Fruit fly (Drosophila melanogaster) whole organism, embryonic: ENCODE results near the gene Bsg.

Source experiments
- Atf-2 ChIP-seq: fragments of 200-800 bp; sonication (Bioruptor generic); optimal IDR thresholded peaks from 2 replicates; lab custom pipeline; 2016; ENCODE audit warnings: missing biosample characterization, missing genetic modification characterization
- CG1024 ChIP-seq: fragments of 200-800 bp; sonication (Bioruptor generic); IDR thresholded peaks from 2 replicates; pipeline ENCODE4 v1.3.6; 2022; ENCODE audit warnings: missing biosample characterization, missing genetic modification characterization
- CG10274 ChIP-seq: fragments of 200-800 bp; sonication (Bioruptor generic); optimal IDR thresholded peaks from 3 replicates; lab custom pipeline; 2017; ENCODE audit warnings: missing biosample characterization, mild to moderate bottlenecking, missing genetic modification characterization
- CG10654 ChIP-seq: fragments of 200-800 bp; sonication (Bioruptor generic); optimal IDR thresholded peaks from 2 replicates; lab custom pipeline; 2016; ENCODE audit warnings: missing biosample characterization, missing genetic modification characterization
- CG11723 ChIP-seq: fragments of 200-800 bp; sonication (Bioruptor generic); optimal IDR thresholded peaks from 2 replicates; lab custom pipeline; 2017; ENCODE audit warnings: missing biosample characterization, mild to moderate bottlenecking, missing genetic modification characterization
- CG12236 ChIP-seq: fragments of 200-800 bp; sonication (Bioruptor generic); optimal IDR thresholded peaks from 2 replicates; lab custom pipeline; 2016; ENCODE audit warnings: missing biosample characterization, missing genetic modification characterization
- CG14441 ChIP-seq: fragments of 200-800 bp; sonication (Bioruptor generic); IDR thresholded peaks from 2 replicates; pipeline ENCODE4 v1.3.6; 2022; ENCODE audit warnings: missing biosample characterization, missing genetic modification characterization
- CG17359 ChIP-seq: fragments of 200-800 bp; sonication (Bioruptor generic); optimal IDR thresholded peaks from 3 replicates; lab custom pipeline; 2018; ENCODE audit warnings: missing biosample characterization, mild to moderate bottlenecking, missing genetic modification characterization, moderate library complexity
- CG17612 ChIP-seq: fragments of 200-800 bp; sonication (Bioruptor generic); IDR thresholded peaks from 2 replicates; pipeline ENCODE4 v1.3.6; 2022; ENCODE audit warnings: missing biosample characterization, missing genetic modification characterization
- CG18262 ChIP-seq: fragments of 200-800 bp; optimal IDR thresholded peaks from 3 replicates; lab custom pipeline; 2019; ENCODE audit warnings: missing biosample characterization, mild to moderate bottlenecking, missing genetic modification characterization, moderate library complexity
- CG30403 ChIP-seq: fragments of 200-800 bp; sonication (Bioruptor generic); optimal IDR thresholded peaks from 3 replicates; lab custom pipeline; 2016; ENCODE audit warnings: missing biosample characterization, missing genetic modification characterization
- CG30431 ChIP-seq: fragments of 200-800 bp; sonication (Bioruptor generic); optimal IDR thresholded peaks from 2 replicates; lab custom pipeline; 2017; ENCODE audit warnings: missing biosample characterization, missing genetic modification characterization
- CG4328 ChIP-seq: fragments of 200-800 bp; sonication (Bioruptor generic); optimal IDR thresholded peaks from 3 replicates; lab custom pipeline; 2017; ENCODE audit warnings: missing biosample characterization, missing genetic modification reagents, missing genetic modification characterization
- CG6254 ChIP-seq: fragments of 200-800 bp; sonication (Bioruptor generic); optimal IDR thresholded peaks from 3 replicates; lab custom pipeline; 2017; ENCODE audit warnings: mild to moderate bottlenecking, missing biosample characterization, missing genetic modification reagents, missing genetic modification characterization
- CG9876 ChIP-seq: fragments of 200-800 bp; sonication (Bioruptor generic); optimal IDR thresholded peaks from 2 replicates; lab custom pipeline; 2016; ENCODE audit warnings: missing biosample characterization, missing genetic modification characterization
- CG9932 ChIP-seq: fragments of 200-800 bp; sonication (Bioruptor generic); IDR thresholded peaks from 2 replicates; pipeline ENCODE4 v1.3.6; 2022; ENCODE audit warnings: missing biosample characterization, missing genetic modification characterization
- CoRest ChIP-seq: fragments of 200-800 bp; sonication (Bioruptor generic); optimal IDR thresholded peaks from 3 replicates; lab custom pipeline; 2018; ENCODE audit warnings: missing biosample characterization, mild to moderate bottlenecking, missing genetic modification characterization, moderate library complexity
- Dad ChIP-seq: fragments of 200-800 bp; sonication (Bioruptor generic); optimal IDR thresholded peaks from 3 replicates; lab custom pipeline; 2016; ENCODE audit warnings: missing biosample characterization, missing genetic modification characterization
- Doc2 ChIP-seq: fragments of 200-800 bp; sonication (Bioruptor generic); IDR thresholded peaks from 2 replicates; pipeline ENCODE4 v1.3.6; 2022; ENCODE audit warnings: missing biosample characterization, missing genetic modification characterization
- Doc3 ChIP-seq: fragments of 200-800 bp; sonication (Bioruptor generic); IDR thresholded peaks from 3 replicates; pipeline ENCODE4 v1.3.6; 2022; ENCODE audit warnings: missing biosample characterization, missing genetic modification characterization; ENCODE audit not compliant: partially characterized antibody
- HHEX ChIP-seq: fragments of 200-800 bp; sonication (Bioruptor generic); optimal IDR thresholded peaks from 3 replicates; lab custom pipeline; 2017; ENCODE audit warnings: missing biosample characterization, mild to moderate bottlenecking, missing genetic modification characterization, missing genetic modification reagents
- Lhr ChIP-seq: fragments of 200-800 bp; sonication (Bioruptor generic); optimal IDR thresholded peaks from 3 replicates; lab custom pipeline; 2017; ENCODE audit warnings: mild to moderate bottlenecking, missing biosample characterization, missing genetic modification reagents, missing genetic modification characterization
- MBD-R2 ChIP-seq: fragments of 200-800 bp; sonication (Bioruptor generic); IDR thresholded peaks from 2 replicates; pipeline ENCODE4 v1.3.6; 2022; ENCODE audit warnings: missing biosample characterization, missing genetic modification characterization
- MESR4 ChIP-seq: fragments of 200-800 bp; sonication (Bioruptor generic); optimal IDR thresholded peaks from 2 replicates; lab custom pipeline; 2018; ENCODE audit warnings: missing biosample characterization, mild to moderate bottlenecking, missing genetic modification characterization, moderate library complexity
- Max ChIP-seq: fragments of 200-800 bp; sonication (Bioruptor generic); optimal IDR thresholded peaks from 2 replicates; lab custom pipeline; 2016; ENCODE audit warnings: missing biosample characterization, mild to moderate bottlenecking, missing genetic modification characterization
- Ravus ChIP-seq: fragments of 200-800 bp; sonication (Bioruptor generic); IDR thresholded peaks from 2 replicates; pipeline ENCODE4 v1.3.6; 2022; ENCODE audit warnings: missing biosample characterization, missing genetic modification characterization
- Rfx ChIP-seq: fragments of 200-800 bp; sonication (Bioruptor generic); IDR thresholded peaks from 2 replicates; pipeline ENCODE4 v1.3.6; 2022; ENCODE audit warnings: missing biosample characterization, missing genetic modification characterization
- Side ChIP-seq: fragments of 200-800 bp; sonication (Bioruptor generic); optimal IDR thresholded peaks from 2 replicates; lab custom pipeline; 2016; ENCODE audit warnings: missing biosample characterization, missing genetic modification characterization
- Usf ChIP-seq: fragments of 200-800 bp; sonication (Bioruptor generic); optimal IDR thresholded peaks from 2 replicates; lab custom pipeline; 2017; ENCODE audit warnings: missing genotype, missing biosample characterization, missing genetic modification characterization
- Xrp1 ChIP-seq: fragments of 200-800 bp; sonication (Bioruptor generic); IDR thresholded peaks from 2 replicates; pipeline ENCODE4 v1.3.6; 2022; ENCODE audit warnings: missing biosample characterization, missing genetic modification characterization
- ac ChIP-seq: fragments of 200-800 bp; sonication (Bioruptor generic); optimal IDR thresholded peaks from 3 replicates; lab custom pipeline; 2017; ENCODE audit warnings: missing biosample characterization, mild to moderate bottlenecking, missing genetic modification characterization
- al ChIP-seq: fragments of 200-800 bp; sonication (Bioruptor generic); IDR thresholded peaks from 2 replicates; pipeline ENCODE4 v1.3.6; 2022; ENCODE audit warnings: missing biosample characterization, missing genetic modification characterization
- amos ChIP-seq: fragments of 200-800 bp; sonication (Bioruptor generic); IDR thresholded peaks from 2 replicates; pipeline ENCODE4 v1.3.6; 2022; ENCODE audit warnings: missing biosample characterization, missing genetic modification characterization; ENCODE audit not compliant: partially characterized antibody
- az2 ChIP-seq: fragments of 200-800 bp; sonication (Bioruptor generic); optimal IDR thresholded peaks from 3 replicates; lab custom pipeline; 2016; ENCODE audit warnings: missing biosample characterization, missing genetic modification characterization
- btn ChIP-seq: fragments of 200-800 bp; sonication (Bioruptor generic); optimal IDR thresholded peaks from 2 replicates; lab custom pipeline; 2016; ENCODE audit warnings: missing biosample characterization, missing genetic modification characterization
- croc ChIP-seq: fragments of 200-800 bp; sonication (Bioruptor generic); conservative IDR thresholded peaks from 3 replicates; pipeline ENCODE4 v1.3.6; 2022; ENCODE audit warnings: missing biosample characterization, missing genetic modification characterization
- dati ChIP-seq: fragments of 200-800 bp; sonication (Bioruptor generic); IDR thresholded peaks from 2 replicates; pipeline ENCODE4 v1.3.6; 2022; ENCODE audit warnings: missing biosample characterization, missing genetic modification characterization
- dmrt11E ChIP-seq: fragments of 200-800 bp; sonication (Bioruptor generic); optimal IDR thresholded peaks from 3 replicates; lab custom pipeline; 2018; ENCODE audit warnings: missing biosample characterization, mild to moderate bottlenecking, missing genetic modification characterization, moderate library complexity
- gcm2 ChIP-seq: fragments of 200-800 bp; sonication (Bioruptor generic); optimal IDR thresholded peaks from 2 replicates; lab custom pipeline; 2016; ENCODE audit warnings: missing biosample characterization, missing genetic modification characterization
- hkb ChIP-seq, 2 experiments: fragments of 200-800 bp in 1 of 2; fragments of >200 bp in 1 of 2; sonication (Bioruptor generic) in 1 of 2; IDR thresholded peaks in 1 of 2; optimal IDR thresholded peaks in 1 of 2; 2 replicates each; pipeline versions ENCODE4 v1.3.6 to Lab custom; 2017 to 2022; ENCODE audit warnings: missing biosample characterization in 1 of 2, missing genetic modification characterization in 1 of 2
- mld ChIP-seq: fragments of 200-800 bp; sonication (Bioruptor generic); IDR thresholded peaks from 3 replicates; pipeline ENCODE4 v1.3.6; 2022; ENCODE audit warnings: missing biosample characterization, missing genetic modification characterization; ENCODE audit not compliant: partially characterized antibody
- nom ChIP-seq: fragments of 200-800 bp; sonication (Bioruptor generic); optimal IDR thresholded peaks from 2 replicates; lab custom pipeline; 2017; ENCODE audit warnings: missing biosample characterization, missing genetic modification characterization, mild to moderate bottlenecking, moderate library complexity, missing genetic modification reagents
- pum ChIP-seq: fragments of 200-800 bp; sonication (Bioruptor generic); optimal IDR thresholded peaks from 2 replicates; lab custom pipeline; 2016; ENCODE audit warnings: missing biosample characterization, missing genetic modification characterization
- row ChIP-seq: fragments of 200-800 bp; sonication (Bioruptor generic); IDR thresholded peaks from 3 replicates; pipeline ENCODE4 v1.3.6; 2022; ENCODE audit warnings: missing biosample characterization, missing genetic modification characterization
- schlank ChIP-seq: fragments of 200-800 bp; sonication (Bioruptor generic); optimal IDR thresholded peaks from 2 replicates; lab custom pipeline; 2018; ENCODE audit warnings: missing biosample characterization, mild to moderate bottlenecking, missing genetic modification characterization
- tio ChIP-seq: fragments of 200-800 bp; sonication (Bioruptor generic); optimal IDR thresholded peaks from 2 replicates; lab custom pipeline; 2017; ENCODE audit warnings: missing biosample characterization, missing genetic modification characterization, inconsistent platforms
- twi ChIP-seq: fragments of 200-800 bp; optimal IDR thresholded peaks from 2 replicates; lab custom pipeline; 2019; ENCODE audit warnings: missing biosample characterization, mild to moderate bottlenecking, missing genetic modification characterization, moderate library complexity
- unc-4 ChIP-seq: fragments of 200-800 bp; sonication (Bioruptor generic); IDR thresholded peaks from 2 replicates; pipeline ENCODE4 v1.3.6; 2022; ENCODE audit warnings: missing biosample characterization, missing genetic modification characterization; ENCODE audit not compliant: partially characterized antibody
- vnd ChIP-seq: fragments of 200-800 bp; sonication (Bioruptor generic); IDR thresholded peaks from 3 replicates; pipeline ENCODE4 v1.3.6; 2022; ENCODE audit warnings: missing biosample characterization, missing genetic modification characterization; ENCODE audit not compliant: partially characterized antibody
- wor ChIP-seq: fragments of 200-800 bp; sonication (Bioruptor generic); IDR thresholded peaks from 2 replicates; pipeline ENCODE4 v1.3.6; 2022; ENCODE audit warnings: missing biosample characterization, missing genetic modification characterization

The Bsg gene

DNA sequence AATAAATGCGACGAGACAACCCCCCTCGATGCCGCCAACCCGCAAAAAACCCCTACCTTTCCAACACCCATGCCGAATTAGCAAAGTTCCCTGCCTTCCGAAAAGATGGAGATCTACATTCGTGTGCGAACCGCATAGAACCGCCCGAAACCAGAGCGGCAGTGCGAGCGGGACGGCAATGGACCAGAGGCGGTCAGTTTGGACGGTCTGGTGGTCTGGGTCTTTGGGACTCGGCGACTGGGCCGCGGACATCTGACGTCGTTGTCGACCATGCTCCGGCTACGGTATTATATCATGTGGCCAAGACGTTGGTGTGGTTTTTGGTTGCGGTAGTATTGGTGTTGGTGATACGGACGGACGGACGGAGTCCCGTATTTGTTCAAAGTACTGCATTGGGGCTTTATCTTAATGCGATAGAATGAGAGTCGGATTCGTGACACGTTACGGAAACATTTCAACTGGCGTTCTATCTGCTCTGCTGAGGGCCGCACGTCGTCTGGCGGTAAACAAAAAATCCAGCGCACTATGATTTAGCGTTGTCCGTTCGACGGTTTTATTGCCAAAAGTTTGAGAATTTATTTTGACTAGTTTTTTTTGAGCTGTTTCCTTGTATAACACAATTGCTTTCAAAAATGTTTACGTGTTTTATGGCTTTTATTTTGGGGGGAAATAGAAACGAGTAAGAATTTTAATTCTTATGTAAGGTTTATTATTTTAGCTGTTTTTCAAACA is 3.7 kb downstream of the Bsg start (continued):
- TF ChIP-seq HHEX (GFP tag; lab: Kevin White, UChicago) (no peak), CoRest (peak; percentile 17), Usf (GFP tag; lab: Kevin White, UChicago) (no peak), CG10274 (GFP tag; lab: Kevin White, UChicago) (no peak), CG9876 (GFP tag; lab: Kevin White, UChicago) (no peak), unc-4 (GFP tag; lab: Robert Waterston, UW) (no peak), MBD-R2 (GFP tag; lab: Robert Waterston, UW) (peak; percentile 24; the same call in 1 of the 2 replicates), CG12236 (GFP tag; lab: Kevin White, UChicago) (no peak), Lhr (no peak), CG11723 (GFP tag; lab: Kevin White, UChicago) (no peak), Xrp1 (GFP tag; lab: Robert Waterston, UW) (no peak), Ravus (no peak), al (no peak), twi (tag; lab: Kevin White, UChicago) (no peak), Dad (GFP tag; lab: Kevin White, UChicago) (no peak), hkb (optimal IDR thresholded peaks at IDR 0.05; lab: Kevin White, UChicago) (no peak), hkb (GFP tag; IDR thresholded peaks at IDR 0.05; lab: Robert Waterston, UW) (no peak; the same call in 1 of the 2 replicates), CG10654 (no peak), ac (GFP tag; lab: Kevin White, UChicago) (no peak), nom (GFP tag; lab: Kevin White, UChicago) (no peak), CG18262 (tag; lab: Kevin White, UChicago) (no peak), dati (no peak), MESR4 (no peak), amos (no peak; the same call in 1 of the 2 replicates), schlank (tag; lab: Kevin White, UChicago) (no peak), CG9932 (GFP tag; lab: Robert Waterston, UW) (peak; percentile 27; the same call in 1 of the 2 replicates), dmrt11E (tag; lab: Kevin White, UChicago) (no peak), az2 (no peak), gcm2 (no peak), CG4328 (GFP tag; lab: Kevin White, UChicago) (no peak), wor (no peak), vnd (GFP tag; lab: Robert Waterston, UW) (no peak), mld (GFP tag; lab: Robert Waterston, UW) (no peak), btn (GFP tag; lab: Kevin White, UChicago) (no peak), croc (GFP tag; lab: Robert Waterston, UW) (no peak), CG14441 (GFP tag; lab: Robert Waterston, UW) (no peak), CG17612 (no peak), pum (GFP tag; lab: Kevin White, UChicago) (no peak), CG30431 (GFP tag; lab: Kevin White, UChicago) (no peak), Max (GFP tag; lab: Kevin White, UChicago) (no peak), row (GFP tag; lab: Robert Waterston, UW) (peak; percentile 65), CG6254 (no peak), CG17359 (tag; lab: Kevin White, UChicago) (peak; percentile 1), tio (GFP tag; lab: Kevin White, UChicago) (no peak), Doc2 (GFP tag; lab: Robert Waterston, UW) (no peak), Side (GFP tag; lab: Kevin White, UChicago) (no peak), CG30403 (GFP tag; lab: Kevin White, UChicago) (no peak), CG1024 (no peak), Doc3 (no peak), Atf-2 (no peak), Rfx (GFP tag; lab: Robert Waterston, UW) (no peak; the same call in 1 of the 2 replicates)
